Fruit fly (Drosophila melanogaster): ENCODE data around the gene CG7142.

Gene CG7142

DNA sequence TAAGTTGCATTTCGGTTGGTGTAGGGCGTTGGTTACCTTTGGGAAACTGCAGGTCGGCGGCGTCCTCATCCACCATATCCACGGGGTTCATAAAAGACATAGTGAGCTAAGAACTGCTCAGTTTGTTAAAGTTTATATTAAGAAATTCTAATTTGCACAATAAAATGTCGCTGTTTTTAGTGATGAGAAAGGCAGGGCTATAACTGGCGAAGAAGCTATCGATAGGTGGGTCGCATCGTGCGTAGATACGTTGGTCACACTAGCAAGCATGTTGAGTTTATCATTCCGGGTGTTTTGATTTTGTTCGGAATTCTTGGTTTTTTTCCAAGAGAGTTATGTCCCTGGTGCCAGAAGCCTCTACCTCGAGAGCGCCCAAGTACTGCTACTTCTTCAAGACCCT is 24.0 kb downstream of the CG7142 start, which contains the start of the genes Ada2a, Polr2D, Tgs1 and moi (continued):
- TF ChIP-seq CG15514 (GFP tag; optimal IDR thresholded peaks at IDR 0.05) (peak; percentile 48), CG13296 (GFP tag; optimal IDR thresholded peaks at IDR 0.05) (no peak), Opbp (GFP tag; IDR thresholded peaks at IDR 0.05; ENCODE audit: partially characterized antibody) (peak; percentile 87), Dp (GFP tag; optimal IDR thresholded peaks at IDR 0.05) (peak; percentile 67), HmgD (GFP tag; optimal IDR thresholded peaks at IDR 0.05) (no peak), eve (GFP tag; optimal IDR thresholded peaks at IDR 0.05) (no peak), CG11723 (GFP tag; optimal IDR thresholded peaks at IDR 0.05) (no peak), CG18011 (GFP tag; optimal IDR thresholded peaks at IDR 0.05) (no peak), NFAT (GFP tag; IDR thresholded peaks at IDR 0.05) (no peak), gro (GFP tag; optimal IDR thresholded peaks at IDR 0.05) (peak; percentile 15), dm (GFP tag; optimal IDR thresholded peaks at IDR 0.05) (peak; percentile 55), CG30431 (GFP tag; optimal IDR thresholded peaks at IDR 0.05) (no peak), E2f2 (GFP tag; IDR thresholded peaks at IDR 0.05) (peak; percentile 79), en (GFP tag; optimal IDR thresholded peaks at IDR 0.05) (no peak), CG31441 (GFP tag; IDR thresholded peaks at IDR 0.05) (no peak), E2f1 (GFP tag; IDR thresholded peaks at IDR 0.05) (no peak), CG1529 (GFP tag; optimal IDR thresholded peaks at IDR 0.05) (no peak), CG14965 (GFP tag; optimal IDR thresholded peaks at IDR 0.05; ENCODE audit: borderline replicate concordance) (no peak), CG15696 (tag; optimal IDR thresholded peaks at IDR 0.05) (no peak), CG2129 (GFP tag; IDR thresholded peaks at IDR 0.05; ENCODE audit: partially characterized antibody) (peak; percentile 42; the same call in 1 of the 2 replicates), Fer1 (GFP tag; optimal IDR thresholded peaks at IDR 0.05) (no peak), so (GFP tag; IDR thresholded peaks at IDR 0.05) (no peak), nerfin-1 (tag; optimal IDR thresholded peaks at IDR 0.05) (no peak), chm (GFP tag; IDR thresholded peaks at IDR 0.05) (no peak), Atf-2 (GFP tag; optimal IDR thresholded peaks at IDR 0.05) (no peak), usp (GFP tag; optimal IDR thresholded peaks at IDR 0.05) (no peak), CG3163 (GFP tag; optimal IDR thresholded peaks at IDR 0.05) (no peak), CG17912 (GFP tag; optimal IDR thresholded peaks at IDR 0.05) (no peak), dysf (GFP tag; IDR thresholded peaks at IDR 0.05) (no peak), CG4617 (GFP tag; optimal IDR thresholded peaks at IDR 0.05; ENCODE audit: borderline replicate concordance) (peak; percentile 92), CG2116 (GFP tag; optimal IDR thresholded peaks at IDR 0.05) (peak; percentile 66), toy (GFP tag; IDR thresholded peaks at IDR 0.05) (no peak), unpg (GFP tag; optimal IDR thresholded peaks at IDR 0.05) (no peak), Aef1 (GFP tag; IDR thresholded peaks at IDR 0.05) (no peak), her (GFP tag; optimal IDR thresholded peaks at IDR 0.05) (peak; percentile 2), cad (GFP tag; optimal IDR thresholded peaks at IDR 0.05) (no peak), BEAF-32 (GFP tag; optimal IDR thresholded peaks at IDR 0.05) (peak; percentile 85), tap (tag; optimal IDR thresholded peaks at IDR 0.05) (no peak), wdn (GFP tag; IDR thresholded peaks at IDR 0.05) (no peak), CG17328 (GFP tag; IDR thresholded peaks at IDR 0.05) (no peak), dimm (GFP tag; IDR thresholded peaks at IDR 0.05) (no peak), CG7372 (GFP tag; IDR thresholded peaks at IDR 0.05) (no peak), CG6854 (GFP tag; optimal IDR thresholded peaks at IDR 0.05) (no peak), CG8924 (tag; optimal IDR thresholded peaks at IDR 0.05) (no peak), ttk (GFP tag; IDR thresholded peaks at IDR 0.05) (no peak), pb (GFP tag; optimal IDR thresholded peaks at IDR 0.05) (no peak), CG3726 (GFP tag; IDR thresholded peaks at IDR 0.05) (no peak), CG10462 (GFP tag; optimal IDR thresholded peaks at IDR 0.05) (no peak), YL-1 (GFP tag; optimal IDR thresholded peaks at IDR 0.05) (peak; percentile 44), CG10565 (GFP tag; optimal IDR thresholded peaks at IDR 0.05) (no peak), MBD-R2 (GFP tag; IDR thresholded peaks at IDR 0.05) (peak; percentile 96), CG3838 (GFP tag; optimal IDR thresholded peaks at IDR 0.05) (no peak), CG8944 (GFP tag; optimal IDR thresholded peaks at IDR 0.05) (no peak)
